Fruit fly (Drosophila melanogaster): ENCODE data around the gene CG32277.

The CG32277 gene

dm6 chr3L:3249997-3250774, 44.9 kb upstream of the CG32277 start (continued):
- TF ChIP-seq crc (GFP tag; optimal IDR thresholded peaks at IDR 0.05) (peak; percentile 92), CG33213 (GFP tag; optimal IDR thresholded peaks at IDR 0.05) (peak; percentile 87), CG3065 (GFP tag; optimal IDR thresholded peaks at IDR 0.05) (peak; percentile 86), run (tag; optimal IDR thresholded peaks at IDR 0.05) (peak; percentile 83), maf-S (GFP tag; optimal IDR thresholded peaks at IDR 0.05) (peak; percentile 90), CG6175 (GFP tag; IDR thresholded peaks at IDR 0.05) (peak; percentile 51; the same call in 1 of the 3 replicates), C15 (GFP tag; IDR thresholded peaks at IDR 0.05) (peak; percentile 61; the same call in 1 of the 3 replicates), luna (GFP tag; optimal IDR thresholded peaks at IDR 0.05) (peak; percentile 78), Fer2 (tag; optimal IDR thresholded peaks at IDR 0.05) (peak; percentile 80), Oaz (GFP tag; IDR thresholded peaks at IDR 0.05) (peak; percentile 66), CG7556 (GFP tag; optimal IDR thresholded peaks at IDR 0.05) (peak; percentile 97), Sry-δ (GFP tag; optimal IDR thresholded peaks at IDR 0.05) (peak; percentile 62), dmrt11E (tag; optimal IDR thresholded peaks at IDR 0.05) (peak; percentile 93), Sry-β (GFP tag; optimal IDR thresholded peaks at IDR 0.05) (peak; percentile 41), CG31224 (GFP tag; IDR thresholded peaks at IDR 0.05) (peak; percentile 70), CG4730 (GFP tag; IDR thresholded peaks at IDR 0.05) (peak; percentile 80), bbx (GFP tag; IDR thresholded peaks at IDR 0.05; ENCODE audit: partially characterized antibody) (peak; percentile 32; the same call in 1 of the 2 replicates), Ptx1 (GFP tag; IDR thresholded peaks at IDR 0.05) (peak; percentile 88), CG10565 (GFP tag; optimal IDR thresholded peaks at IDR 0.05) (peak; percentile 80), org-1 (GFP tag; optimal IDR thresholded peaks at IDR 0.05) (peak; percentile 93), ase (GFP tag; IDR thresholded peaks at IDR 0.05) (no peak; the same call in 1 of the 3 replicates), slp2 (GFP tag; optimal IDR thresholded peaks at IDR 0.05) (peak; percentile 96), Rx (GFP tag; IDR thresholded peaks at IDR 0.05) (peak; percentile 36; the same call in 1 of the 2 replicates), rib (GFP tag; IDR thresholded peaks at IDR 0.05) (no peak; the same call in none of the 2 replicates), gem (tag; optimal IDR thresholded peaks at IDR 0.05) (peak; percentile 97), Dll (GFP tag; IDR thresholded peaks at IDR 0.05; ENCODE audit: partially characterized antibody) (no peak), zen (tag; optimal IDR thresholded peaks at IDR 0.05) (peak; percentile 85), Ets65A (GFP tag) (peak; percentile 98), bigmax (GFP tag; optimal IDR thresholded peaks at IDR 0.05) (no peak), chif (GFP tag; optimal IDR thresholded peaks at IDR 0.05) (peak; percentile 97), fd64A (GFP tag; optimal IDR thresholded peaks at IDR 0.05) (peak; percentile 78), CG32767 (GFP tag; IDR thresholded peaks at IDR 0.05) (peak; percentile 76; the same call in 1 of the 2 replicates), chm (GFP tag; IDR thresholded peaks at IDR 0.05) (no peak), CG10431 (GFP tag; optimal IDR thresholded peaks at IDR 0.05) (peak; percentile 83), CHES-1-like (GFP tag; optimal IDR thresholded peaks at IDR 0.05) (peak; percentile 95), CG31365 (tag; optimal IDR thresholded peaks at IDR 0.05) (peak; percentile 17), CG10462 (GFP tag; optimal IDR thresholded peaks at IDR 0.05) (peak; percentile 94), Elba2 (GFP tag; optimal IDR thresholded peaks at IDR 0.05) (peak; percentile 63), wdn (GFP tag; IDR thresholded peaks at IDR 0.05) (no peak; the same call in none of the 2 replicates), B-H1 (GFP tag; IDR thresholded peaks at IDR 0.05) (peak; percentile 71), CG12236 (GFP tag; optimal IDR thresholded peaks at IDR 0.05) (peak; percentile 94), CG11696 (GFP tag; IDR thresholded peaks at IDR 0.05) (no peak), da (GFP tag; optimal IDR thresholded peaks at IDR 0.05) (peak; percentile 84), CG12219 (GFP tag; optimal IDR thresholded peaks at IDR 0.05) (peak; percentile 86), hb (GFP tag; IDR thresholded peaks at IDR 0.05; ENCODE audit: partially characterized antibody) (no peak), CG32532 (GFP tag; IDR thresholded peaks at IDR 0.05) (peak; percentile 82), CG12942 (GFP tag; optimal IDR thresholded peaks at IDR 0.05) (peak; percentile 94), Gsc (GFP tag; IDR thresholded peaks at IDR 0.05) (peak; percentile 59), fru (optimal IDR thresholded peaks at IDR 0.05) (no peak), Spps (tag; optimal IDR thresholded peaks at IDR 0.05) (peak; percentile 80)

Data from whole organism, embryonic.